Fruit fly (Drosophila melanogaster): ENCODE results near the gene CASK.

DNA sequence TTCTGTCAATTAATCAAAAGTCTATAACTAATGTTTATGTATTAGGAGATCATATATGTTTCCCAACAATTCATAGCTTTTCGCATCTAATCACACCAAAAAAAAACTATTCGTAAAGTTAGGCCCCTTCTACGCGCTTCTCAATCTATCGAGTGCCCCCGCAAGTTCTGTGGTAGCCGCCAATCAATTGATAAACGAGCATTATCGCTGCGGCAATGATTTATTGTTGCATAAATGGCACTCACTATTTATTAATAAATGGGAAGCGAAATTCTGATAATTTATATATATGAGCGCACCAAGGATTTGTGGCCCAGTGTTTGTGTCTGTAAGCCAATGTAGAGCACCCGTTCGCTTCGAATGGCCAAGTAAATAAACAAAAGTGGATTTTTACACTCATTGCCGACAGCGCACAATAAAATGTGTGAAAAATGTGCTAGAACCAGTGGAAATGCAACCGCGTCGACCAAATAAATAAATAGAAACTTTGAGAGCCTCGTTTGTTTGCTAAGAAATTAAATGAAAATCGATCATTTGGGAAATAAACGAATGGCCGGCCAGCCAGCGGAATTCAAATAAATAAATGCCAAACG is 49.0 kb upstream of the CASK start:
- TF ChIP-seq Eip93F (GFP tag; optimal IDR thresholded peaks at IDR 0.05) (no peak), CG6854 (GFP tag; optimal IDR thresholded peaks at IDR 0.05) (no peak), Gug (GFP tag; IDR thresholded peaks at IDR 0.05) (no peak), CG6808 (GFP tag; optimal IDR thresholded peaks at IDR 0.05) (no peak), CG7368 (GFP tag; optimal IDR thresholded peaks at IDR 0.05) (no peak), Hr39 (GFP tag; optimal IDR thresholded peaks at IDR 0.05) (no peak), CG11902 (GFP tag; optimal IDR thresholded peaks at IDR 0.05) (no peak)

Measured in whole organism, prepupa.